Worm (Caenorhabditis elegans): ENCODE data around the gene srh-78.

The srh-78 gene

ce11 chrV:216847-217246, at the start of gene srh-78:
Gene srh-78 (plus strand): TSS chrV:217147.
- no peak for TF ChIP-seq ceh-36 (tag; optimal IDR thresholded peaks at IDR 0.05)
- no peak for TF ChIP-seq aly-1 (tag; optimal IDR thresholded peaks at IDR 0.05)
- no peak for TF ChIP-seq ets-7 (tag; optimal IDR thresholded peaks at IDR 0.05)
- no peak for TF ChIP-seq B0310.2 (tag; optimal IDR thresholded peaks at IDR 0.05)
- no peak for TF ChIP-seq hmg-4 (GFP tag; optimal IDR thresholded peaks at IDR 0.05)
- no peak for TF ChIP-seq sea-1 (GFP tag; conservative IDR thresholded peaks at IDR 0.05)
- TF ChIP-seq flt-1 (GFP tag; IDR thresholded peaks at IDR 0.05): no peak
- no peak for TF ChIP-seq ama-1 (optimal IDR thresholded peaks at IDR 0.05)

DNA sequence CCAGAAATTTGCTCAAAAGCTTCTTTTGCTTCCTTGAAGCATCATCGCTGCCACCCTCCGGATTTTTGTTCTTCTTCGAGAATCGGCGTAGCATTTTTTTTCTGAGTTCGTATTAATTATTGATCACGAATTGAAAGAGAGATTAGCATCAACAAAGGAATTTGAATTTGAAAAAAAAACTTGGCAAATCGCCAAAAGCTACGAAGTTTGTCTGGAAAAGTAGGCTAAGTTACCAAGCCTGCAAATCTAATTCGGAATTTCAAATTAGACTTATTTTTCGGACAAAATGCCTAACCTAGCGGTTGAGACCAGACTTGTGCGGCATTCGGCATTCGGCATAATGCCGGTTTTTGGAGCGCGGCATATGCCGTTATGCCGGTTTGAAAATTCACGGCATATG, 44.8 kb upstream of the srh-78 start, which contains the start of gene cfap-36:
TSS of gene cfap-36 (minus strand) at position 101 of the 400 bp plus-strand sequence.
- TF ChIP-seq B0310.2 (tag; optimal IDR thresholded peaks at IDR 0.05): no peak
- no peak for TF ChIP-seq hnd-1 (tag; optimal IDR thresholded peaks at IDR 0.05)
- no peak for TF ChIP-seq ceh-13 (GFP tag; optimal IDR thresholded peaks at IDR 0.05)
- TF ChIP-seq sea-1 (GFP tag; conservative IDR thresholded peaks at IDR 0.05): no peak
- TF ChIP-seq tbx-11 (GFP tag; IDR thresholded peaks at IDR 0.05): no peak
- TF ChIP-seq ama-1 (optimal IDR thresholded peaks at IDR 0.05): no peak
- no peak for TF ChIP-seq scrt-1 (GFP tag; IDR thresholded peaks at IDR 0.05)
- no peak for TF ChIP-seq hmg-4 (GFP tag; optimal IDR thresholded peaks at IDR 0.05)
- no peak for TF ChIP-seq pes-1 (GFP tag; IDR thresholded peaks at IDR 0.05)

ce11 chrV:173437-173836, 43.5 kb upstream of the srh-78 start:
- TF ChIP-seq hmbx-1 (tag; optimal IDR thresholded peaks at IDR 0.05) (no peak), flt-1 (GFP tag; IDR thresholded peaks at IDR 0.05) (no peak), sea-1 (GFP tag; conservative IDR thresholded peaks at IDR 0.05) (no peak), ceh-36 (tag; optimal IDR thresholded peaks at IDR 0.05) (no peak), B0310.2 (tag; optimal IDR thresholded peaks at IDR 0.05) (no peak), F13C5.2 (tag; optimal IDR thresholded peaks at IDR 0.05) (no peak), tra-4 (tag; optimal IDR thresholded peaks at IDR 0.05) (no peak), tbx-37 (GFP tag; conservative IDR thresholded peaks at IDR 0.05) (no peak), hmg-4 (GFP tag; optimal IDR thresholded peaks at IDR 0.05) (no peak), scrt-1 (GFP tag; IDR thresholded peaks at IDR 0.05) (no peak), ceh-13 (GFP tag; optimal IDR thresholded peaks at IDR 0.05) (no peak), ama-1 (optimal IDR thresholded peaks at IDR 0.05) (no peak), tbx-11 (GFP tag; IDR thresholded peaks at IDR 0.05) (no peak), ets-7 (tag; optimal IDR thresholded peaks at IDR 0.05) (no peak), aly-1 (tag; optimal IDR thresholded peaks at IDR 0.05) (no peak), hnd-1 (tag; optimal IDR thresholded peaks at IDR 0.05) (no peak), pes-1 (GFP tag; IDR thresholded peaks at IDR 0.05) (no peak)

- no peak for TF ChIP-seq B0310.2 (tag; optimal IDR thresholded peaks at IDR 0.05)
- TF ChIP-seq aly-1 (tag; optimal IDR thresholded peaks at IDR 0.05): no peak
- no peak for TF ChIP-seq tra-4 (tag; optimal IDR thresholded peaks at IDR 0.05)
- no peak for TF ChIP-seq pes-1 (GFP tag; IDR thresholded peaks at IDR 0.05)
- no peak for TF ChIP-seq tbx-11 (GFP tag; IDR thresholded peaks at IDR 0.05)
- no peak for TF ChIP-seq flt-1 (GFP tag; IDR thresholded peaks at IDR 0.05)
- no peak for TF ChIP-seq ceh-13 (GFP tag; optimal IDR thresholded peaks at IDR 0.05)
- no peak for TF ChIP-seq hnd-1 (tag; optimal IDR thresholded peaks at IDR 0.05)
- TF ChIP-seq scrt-1 (GFP tag; IDR thresholded peaks at IDR 0.05): no peak
Measured at ce11 chrV:174520-174919, 42.4 kb upstream of the srh-78 start.

ce11 chrV:176870-177467, 40.0 kb upstream of the srh-78 start, which contains the start of gene cul-3:
Gene cul-3 (plus strand): TSS chrV:177417.
- TF ChIP-seq tra-4 (tag; optimal IDR thresholded peaks at IDR 0.05): no peak
- TF ChIP-seq ets-7 (tag; optimal IDR thresholded peaks at IDR 0.05): no peak
- no peak for TF ChIP-seq ceh-13 (GFP tag; optimal IDR thresholded peaks at IDR 0.05)
- no peak for TF ChIP-seq F13C5.2 (tag; optimal IDR thresholded peaks at IDR 0.05)
- no peak for TF ChIP-seq ceh-36 (tag; optimal IDR thresholded peaks at IDR 0.05)
- TF ChIP-seq tbx-11 (GFP tag; IDR thresholded peaks at IDR 0.05): no peak
- TF ChIP-seq sea-1 (GFP tag; conservative IDR thresholded peaks at IDR 0.05): no peak
- no peak for TF ChIP-seq hmg-4 (GFP tag; optimal IDR thresholded peaks at IDR 0.05)
- TF ChIP-seq flt-1 (GFP tag; IDR thresholded peaks at IDR 0.05): no peak
- no peak for TF ChIP-seq pes-1 (GFP tag; IDR thresholded peaks at IDR 0.05)
- no peak for TF ChIP-seq aly-1 (tag; optimal IDR thresholded peaks at IDR 0.05)
- TF ChIP-seq scrt-1 (GFP tag; IDR thresholded peaks at IDR 0.05): no peak
- TF ChIP-seq hmbx-1 (tag; optimal IDR thresholded peaks at IDR 0.05): no peak
- TF ChIP-seq hnd-1 (tag; optimal IDR thresholded peaks at IDR 0.05): no peak
- no peak for TF ChIP-seq tbx-37 (GFP tag; conservative IDR thresholded peaks at IDR 0.05)
- TF ChIP-seq ama-1 (optimal IDR thresholded peaks at IDR 0.05): no peak
- no peak for TF ChIP-seq B0310.2 (tag; optimal IDR thresholded peaks at IDR 0.05)

ce11 chrV:185124-185523, 31.8 kb upstream of the srh-78 start:
- no peak for TF ChIP-seq tbx-11 (GFP tag; IDR thresholded peaks at IDR 0.05)
- no peak for TF ChIP-seq flt-1 (GFP tag; IDR thresholded peaks at IDR 0.05)
- no peak for TF ChIP-seq pes-1 (GFP tag; IDR thresholded peaks at IDR 0.05)
- no peak for TF ChIP-seq aly-1 (tag; optimal IDR thresholded peaks at IDR 0.05)
- no peak for TF ChIP-seq scrt-1 (GFP tag; IDR thresholded peaks at IDR 0.05)
- no peak for TF ChIP-seq sea-1 (GFP tag; conservative IDR thresholded peaks at IDR 0.05)
- no peak for TF ChIP-seq ets-7 (tag; optimal IDR thresholded peaks at IDR 0.05)
- no peak for TF ChIP-seq hmbx-1 (tag; optimal IDR thresholded peaks at IDR 0.05)
- TF ChIP-seq F13C5.2 (tag; optimal IDR thresholded peaks at IDR 0.05): no peak
- no peak for TF ChIP-seq tra-4 (tag; optimal IDR thresholded peaks at IDR 0.05)
- no peak for TF ChIP-seq ceh-36 (tag; optimal IDR thresholded peaks at IDR 0.05)
- no peak for TF ChIP-seq B0310.2 (tag; optimal IDR thresholded peaks at IDR 0.05)
- no peak for TF ChIP-seq hnd-1 (tag; optimal IDR thresholded peaks at IDR 0.05)
- TF ChIP-seq tbx-37 (GFP tag; conservative IDR thresholded peaks at IDR 0.05): no peak
- no peak for TF ChIP-seq ceh-13 (GFP tag; optimal IDR thresholded peaks at IDR 0.05)
- no peak for TF ChIP-seq ama-1 (optimal IDR thresholded peaks at IDR 0.05)
- no peak for TF ChIP-seq hmg-4 (GFP tag; optimal IDR thresholded peaks at IDR 0.05)

DNA sequence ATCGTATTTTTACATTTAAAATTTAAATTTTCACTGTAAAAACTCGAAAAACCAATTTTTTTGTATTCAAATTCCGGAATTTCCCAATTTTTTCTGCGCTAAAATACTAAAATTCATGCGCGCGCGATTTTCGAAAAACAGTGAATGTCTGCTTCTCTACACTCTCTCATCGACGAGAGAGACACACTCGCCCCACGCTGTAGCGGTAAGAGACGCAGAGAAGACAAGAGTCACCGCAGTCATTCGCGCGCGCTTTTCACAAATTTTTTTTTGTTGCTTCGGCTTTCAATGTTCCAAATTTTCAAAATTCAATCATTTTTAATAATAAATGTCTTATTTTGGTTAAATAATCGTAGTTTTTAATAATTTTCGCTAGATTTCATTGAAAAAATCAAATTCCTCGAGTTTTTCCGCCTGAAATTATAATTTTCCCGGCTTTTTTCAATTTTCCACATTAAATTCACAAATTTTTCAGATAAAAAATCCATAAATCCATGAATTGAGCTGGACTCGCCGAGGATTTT, 31.2 kb upstream of the srh-78 start, which contains the start of gene arid-1:
TSS of gene arid-1 (plus strand) at position 474 of the 524 bp plus-strand sequence.
- TF ChIP-seq hnd-1 (tag; optimal IDR thresholded peaks at IDR 0.05) (no peak), ama-1 (optimal IDR thresholded peaks at IDR 0.05) (no peak), sea-1 (GFP tag; conservative IDR thresholded peaks at IDR 0.05) (no peak), ets-7 (tag; optimal IDR thresholded peaks at IDR 0.05) (no peak), F13C5.2 (tag; optimal IDR thresholded peaks at IDR 0.05) (peak; percentile 17), tra-4 (tag; optimal IDR thresholded peaks at IDR 0.05) (no peak), hmg-4 (GFP tag; optimal IDR thresholded peaks at IDR 0.05) (no peak)

Data from whole organism, early embryonic.